Worm (Caenorhabditis elegans): ENCODE results near the gene Y49F6B.6.

DNA sequence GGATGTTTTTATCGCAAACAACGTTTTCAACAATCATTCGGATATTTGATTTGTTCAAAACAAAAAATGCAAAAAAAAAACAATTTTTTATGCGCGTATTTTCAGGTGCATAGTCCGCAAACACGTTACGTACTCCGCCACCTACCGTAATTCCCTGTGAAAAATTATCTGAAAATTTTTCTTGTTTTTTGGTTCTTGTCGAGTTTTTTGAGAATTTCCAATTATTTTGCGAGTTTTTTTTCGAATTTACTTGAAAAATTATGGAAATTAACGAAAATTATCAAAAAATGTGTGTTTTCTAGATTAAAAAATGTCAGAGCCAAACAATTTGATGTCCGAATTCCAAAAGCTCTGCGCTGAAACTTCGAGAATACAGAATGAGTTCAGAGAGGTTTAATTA, 20.5 kb upstream of the Y49F6B.6 start, which contains the start of gene C16C8.12:
- TF ChIP-seq nhr-28 (tag; optimal IDR thresholded peaks at IDR 0.05) (no peak), mdl-1 (tag; optimal IDR thresholded peaks at IDR 0.05) (no peak), ceh-82 (tag; optimal IDR thresholded peaks at IDR 0.05) (no peak), zag-1 (tag; optimal IDR thresholded peaks at IDR 0.05) (no peak), F49E8.2 (tag; optimal IDR thresholded peaks at IDR 0.05; ENCODE audit: borderline replicate concordance) (no peak), fkh-10 (GFP tag; optimal IDR thresholded peaks at IDR 0.05) (no peak), fos-1 (tag; optimal IDR thresholded peaks at IDR 0.05) (no peak), F10B5.3 (tag; optimal IDR thresholded peaks at IDR 0.05) (no peak), hlh-11 (tag; optimal IDR thresholded peaks at IDR 0.05) (no peak), lin-13 (GFP tag; optimal IDR thresholded peaks at IDR 0.05) (no peak)
